Worm (Caenorhabditis elegans): ENCODE data around the gene dvc-1.

DNA sequence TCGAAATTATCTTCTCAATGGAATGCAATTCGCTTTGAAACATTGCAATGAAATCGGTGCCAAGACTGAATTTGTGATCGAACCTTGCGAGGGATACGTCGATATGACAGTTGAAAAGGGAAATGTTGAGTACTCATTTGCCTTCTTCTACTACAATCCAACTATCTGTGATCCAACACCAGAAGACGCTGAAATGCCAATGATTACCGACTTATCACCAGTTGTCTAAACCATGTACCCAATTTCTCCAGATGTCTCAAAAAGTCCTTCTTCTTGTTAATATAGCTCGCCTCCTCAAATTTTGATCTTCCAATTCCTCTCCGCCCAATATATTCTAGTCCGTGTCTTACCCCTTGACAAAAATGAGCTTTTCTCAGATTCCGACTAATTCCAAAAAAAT is 23.0 kb downstream of the dvc-1 start:
- TF ChIP-seq ama-1 (optimal IDR thresholded peaks at IDR 0.05) (no peak), tbx-37 (GFP tag; conservative IDR thresholded peaks at IDR 0.05) (no peak), flt-1 (GFP tag; IDR thresholded peaks at IDR 0.05) (no peak), ceh-13 (GFP tag; optimal IDR thresholded peaks at IDR 0.05) (no peak), aly-1 (tag; optimal IDR thresholded peaks at IDR 0.05) (no peak), ceh-36 (tag; optimal IDR thresholded peaks at IDR 0.05) (no peak), tra-4 (tag; optimal IDR thresholded peaks at IDR 0.05) (no peak), hmg-4 (GFP tag; optimal IDR thresholded peaks at IDR 0.05) (no peak), pes-1 (GFP tag; IDR thresholded peaks at IDR 0.05) (no peak), tbx-11 (GFP tag; IDR thresholded peaks at IDR 0.05) (no peak), B0310.2 (tag; optimal IDR thresholded peaks at IDR 0.05) (no peak), hnd-1 (tag; optimal IDR thresholded peaks at IDR 0.05) (no peak)

Measured in whole organism, early embryonic.